Fruit fly (Drosophila melanogaster): ENCODE results near the gene CG15042.

The CG15042 gene

DNA sequence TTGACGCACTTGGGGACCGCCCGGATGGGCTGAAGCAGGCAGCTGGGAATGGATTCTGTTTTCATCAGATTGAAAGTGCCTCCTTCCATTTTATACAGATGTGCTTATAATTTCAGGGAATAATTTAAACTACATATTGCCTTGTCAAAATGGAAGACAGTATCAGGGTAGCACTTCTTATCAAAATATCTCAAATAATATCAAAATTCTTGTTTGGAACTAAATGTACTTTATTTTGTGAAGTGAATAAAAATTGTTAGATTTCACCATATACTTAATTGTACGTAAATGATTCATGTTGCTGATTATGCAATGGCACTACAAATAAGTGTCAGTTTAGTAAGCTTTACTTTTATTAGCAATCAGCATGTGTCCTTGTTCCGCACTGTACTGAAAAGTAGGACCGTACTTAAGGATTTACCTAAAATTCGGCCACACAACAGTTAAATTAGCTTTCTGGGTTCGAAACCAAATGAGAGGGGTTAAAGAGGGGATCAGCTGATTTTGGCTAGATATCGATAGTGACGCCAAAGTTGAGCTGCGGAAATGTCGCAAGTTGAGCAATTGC lies at the start of gene CG15042, which contains the start of gene CG15047:
Gene CG15042 (minus strand): TSS at position 101 of the 568 bp plus-strand sequence.
Gene CG15047 (plus strand): TSS at position 518 of the 568 bp plus-strand sequence.
- TF ChIP-seq Med (GFP tag) (no peak), gfzf (GFP tag; optimal IDR thresholded peaks at IDR 0.05) (peak; percentile 7), tna (GFP tag; IDR thresholded peaks at IDR 0.05; ENCODE audit: partially characterized antibody) (no peak), rib (GFP tag; IDR thresholded peaks at IDR 0.05) (no peak)

DNA sequence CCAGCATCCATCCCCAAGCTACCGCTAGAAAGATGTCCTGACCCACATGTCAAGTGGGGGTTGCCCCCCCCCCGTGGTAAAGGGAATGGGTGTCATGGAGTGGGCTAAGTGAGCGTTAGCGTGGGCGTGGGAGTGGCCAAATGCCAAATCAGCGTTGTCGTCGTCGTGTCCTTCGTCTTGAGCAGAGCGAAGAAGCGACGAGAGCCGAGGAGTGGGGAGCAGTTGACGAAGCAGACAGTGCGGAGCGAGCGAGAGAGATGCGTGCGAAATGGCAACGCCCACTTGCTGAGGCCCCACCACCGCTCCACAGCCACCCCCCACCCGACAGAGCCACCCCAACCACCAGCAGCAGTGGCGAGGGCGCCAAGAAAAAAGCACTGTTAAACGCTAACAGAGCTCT lies 47.1 kb upstream of the CG15042 start:
- TF ChIP-seq Nf-YB (GFP tag; optimal IDR thresholded peaks at IDR 0.05) (peak; percentile 77), sr (GFP tag; IDR thresholded peaks at IDR 0.05) (0 out of 3 replicates have a peak, but pooled peaks have one; percentile 19), Dbx (GFP tag; IDR thresholded peaks at IDR 0.05) (0 out of 3 replicates have a peak, but pooled peaks have one; percentile 8), CG12071 (GFP tag; optimal IDR thresholded peaks at IDR 0.05) (peak; percentile 7), zf30C (GFP tag; optimal IDR thresholded peaks at IDR 0.05) (no peak), seq (GFP tag; IDR thresholded peaks at IDR 0.05) (peak; percentile 63; the same call in 1 of the 2 replicates), abd-A (tag; optimal IDR thresholded peaks at IDR 0.05) (peak; percentile 7), gsb-n (tag; optimal IDR thresholded peaks at IDR 0.05) (no peak), emc (GFP tag; optimal IDR thresholded peaks at IDR 0.05) (no peak), crol (GFP tag; IDR thresholded peaks at IDR 0.05) (peak; percentile 62), ssp (GFP tag; IDR thresholded peaks at IDR 0.05) (no peak), CG2120 (GFP tag; optimal IDR thresholded peaks at IDR 0.05) (no peak), kay (GFP tag; optimal IDR thresholded peaks at IDR 0.05) (no peak), Deaf1 (tag; optimal IDR thresholded peaks at IDR 0.05) (peak; percentile 90), Adf1 (GFP tag; IDR thresholded peaks at IDR 0.05) (peak; percentile 43; the same call in 1 of the 2 replicates), Nf-YC (tag; optimal IDR thresholded peaks at IDR 0.05) (peak; percentile 94)

DNA sequence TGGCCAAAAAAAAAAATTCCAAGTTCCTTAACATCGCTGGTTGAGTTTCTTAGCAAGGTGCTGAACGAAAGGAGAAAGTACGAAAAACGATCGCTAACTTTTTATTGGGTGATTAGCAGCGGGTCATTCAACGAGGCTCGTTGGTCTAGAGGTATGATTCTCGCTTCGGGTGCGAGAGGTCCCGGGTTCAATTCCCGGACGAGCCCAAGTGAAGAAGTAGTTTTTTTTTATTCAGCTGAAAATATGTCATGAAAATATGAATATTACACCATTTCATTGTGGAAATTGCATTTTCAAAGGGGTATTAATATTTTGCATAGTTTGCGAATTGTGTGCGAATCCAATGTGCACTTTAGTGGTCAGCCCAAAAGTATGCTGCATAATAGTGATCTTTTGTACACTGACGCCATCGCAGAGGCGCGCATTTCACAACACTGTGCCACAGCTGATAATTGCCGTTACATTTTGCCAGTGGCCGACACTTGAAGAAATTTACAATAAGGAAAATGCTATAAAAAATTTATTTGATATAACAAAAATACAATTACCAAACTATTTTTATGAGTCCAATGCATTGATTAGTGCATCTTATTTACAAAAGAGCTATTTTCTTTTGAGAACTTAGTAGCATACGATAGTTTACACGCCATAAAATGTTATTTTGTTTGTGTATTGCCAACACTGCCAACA lies 37.7 kb upstream of the CG15042 start:
- TF ChIP-seq sug (tag; optimal IDR thresholded peaks at IDR 0.05) (no peak), amos (GFP tag; IDR thresholded peaks at IDR 0.05; ENCODE audit: partially characterized antibody) (peak; percentile 63; the same call in 1 of the 2 replicates), lab (GFP tag; optimal IDR thresholded peaks at IDR 0.05) (no peak), Mad (GFP tag; optimal IDR thresholded peaks at IDR 0.05) (no peak), Xrp1 (GFP tag; IDR thresholded peaks at IDR 0.05) (peak; percentile 70; the same call in 1 of the 2 replicates), row (GFP tag; IDR thresholded peaks at IDR 0.05) (peak; percentile 54; the same call in 2 of the 3 replicates), CG10267 (tag; optimal IDR thresholded peaks at IDR 0.05) (peak; percentile 85), pros (GFP tag; optimal IDR thresholded peaks at IDR 0.05) (no peak), Taf1 (GFP tag; IDR thresholded peaks at IDR 0.05) (no peak), Nf-YA (GFP tag; IDR thresholded peaks at IDR 0.05) (no peak), peb (GFP tag; IDR thresholded peaks at IDR 0.05) (no peak), CG30403 (GFP tag; optimal IDR thresholded peaks at IDR 0.05) (no peak), esg (GFP tag; conservative IDR thresholded peaks at IDR 0.05) (peak; percentile 35), CG12769 (tag; optimal IDR thresholded peaks at IDR 0.05) (no peak), Ets97D (GFP tag; optimal IDR thresholded peaks at IDR 0.05) (no peak), TFAM (GFP tag; optimal IDR thresholded peaks at IDR 0.05) (no peak), Max (GFP tag; optimal IDR thresholded peaks at IDR 0.05) (no peak), CG14860 (GFP tag; IDR thresholded peaks at IDR 0.05; ENCODE audit: partially characterized antibody) (no peak), Chrac-16 (GFP tag; optimal IDR thresholded peaks at IDR 0.05) (no peak), Bdp1 (GFP tag; optimal IDR thresholded peaks at IDR 0.05) (peak; percentile 88), CG2120 (GFP tag; optimal IDR thresholded peaks at IDR 0.05) (no peak), Med (GFP tag) (peak; percentile 78), stwl (tag; optimal IDR thresholded peaks at IDR 0.05) (peak; percentile 74), psq (GFP tag; optimal IDR thresholded peaks at IDR 0.05) (no peak), Ptx1 (GFP tag; IDR thresholded peaks at IDR 0.05) (peak; percentile 45; the same call in 1 of the 2 replicates), CG14710 (tag; optimal IDR thresholded peaks at IDR 0.05) (peak; percentile 22), Dll (GFP tag; IDR thresholded peaks at IDR 0.05; ENCODE audit: partially characterized antibody) (peak; percentile 48; the same call in 3 of the 4 replicates), CG14441 (GFP tag; IDR thresholded peaks at IDR 0.05) (peak; percentile 33; the same call in 1 of the 2 replicates)
